Worm (Caenorhabditis elegans): Measurements from ENCODE around the gene C26G2.2.
A peak's percentile ranks its signal among the peaks of the same experiment; 100 is the strongest.

The C26G2.2 gene

ce11 chrX:14699866-14700265 is 35.7 kb downstream of the C26G2.2 start, which contains the start of gene hch-1:
TSS of gene hch-1 (minus strand) at chrX:14699977.
- TF ChIP-seq tbx-37 (GFP tag; conservative IDR thresholded peaks at IDR 0.05): no peak
- TF ChIP-seq hnd-1 (tag; optimal IDR thresholded peaks at IDR 0.05): no peak
- no peak for TF ChIP-seq scrt-1 (GFP tag; IDR thresholded peaks at IDR 0.05)
- TF ChIP-seq F13C5.2 (tag; optimal IDR thresholded peaks at IDR 0.05): no peak
- no peak for TF ChIP-seq pes-1 (GFP tag; IDR thresholded peaks at IDR 0.05)
- no peak for TF ChIP-seq aly-1 (tag; optimal IDR thresholded peaks at IDR 0.05)
- TF ChIP-seq ceh-36 (tag; optimal IDR thresholded peaks at IDR 0.05): no peak
- no peak for TF ChIP-seq flt-1 (GFP tag; IDR thresholded peaks at IDR 0.05)

DNA sequence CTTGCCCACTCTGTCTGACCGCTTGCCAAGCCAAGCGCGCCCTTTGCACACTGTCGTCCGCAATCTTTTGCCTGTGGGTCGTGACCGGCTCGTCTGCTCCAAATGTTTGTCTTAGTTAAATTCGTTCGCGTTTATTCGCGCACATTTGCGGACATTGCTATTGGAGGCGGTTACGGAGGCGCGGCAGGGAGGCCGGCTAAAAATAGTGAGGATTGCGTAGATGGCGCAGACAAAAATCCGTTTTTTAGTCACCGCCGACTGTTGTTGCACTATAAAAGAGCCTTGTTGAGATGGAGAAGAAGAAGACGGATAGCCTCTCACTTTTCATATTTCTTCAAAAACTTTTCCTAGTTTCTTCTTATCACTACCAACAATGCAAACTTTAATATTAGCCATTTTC is 37.4 kb downstream of the C26G2.2 start, which contains the start of gene F40E10.5:
Gene F40E10.5 (plus strand): TSS at position 301 of the 400 bp plus-strand sequence.
- peak; percentile 22 for TF ChIP-seq hmg-4 (GFP tag; optimal IDR thresholded peaks at IDR 0.05)
- TF ChIP-seq tbx-11 (GFP tag; IDR thresholded peaks at IDR 0.05): no peak

DNA sequence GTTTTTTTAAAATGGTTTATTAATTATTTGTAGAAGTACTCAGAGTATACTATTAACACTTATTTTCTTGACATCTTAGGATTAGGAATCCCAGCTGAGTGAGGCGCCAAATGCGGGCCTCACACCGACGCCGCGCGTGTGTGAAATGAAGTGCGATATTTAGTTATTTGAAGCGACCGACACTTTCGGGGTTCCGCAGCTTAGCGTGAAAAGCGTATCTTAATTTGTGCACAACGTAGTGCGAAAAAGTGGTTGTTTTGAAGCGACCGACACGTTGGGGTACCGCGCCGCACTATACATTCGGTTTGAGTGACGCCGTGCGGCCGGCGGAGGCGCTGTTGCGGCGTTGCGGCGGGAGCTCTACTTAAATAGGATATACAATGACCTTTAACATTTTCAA is 40.8 kb downstream of the C26G2.2 start:
- TF ChIP-seq tbx-37 (GFP tag; conservative IDR thresholded peaks at IDR 0.05) (no peak), B0310.2 (tag; optimal IDR thresholded peaks at IDR 0.05) (no peak), flt-1 (GFP tag; IDR thresholded peaks at IDR 0.05) (no peak), scrt-1 (GFP tag; IDR thresholded peaks at IDR 0.05) (no peak), hmbx-1 (tag; optimal IDR thresholded peaks at IDR 0.05) (no peak), F13C5.2 (tag; optimal IDR thresholded peaks at IDR 0.05) (no peak), hmg-4 (GFP tag; optimal IDR thresholded peaks at IDR 0.05) (no peak), tbx-11 (GFP tag; IDR thresholded peaks at IDR 0.05) (no peak), ceh-13 (GFP tag; optimal IDR thresholded peaks at IDR 0.05) (no peak), ama-1 (optimal IDR thresholded peaks at IDR 0.05) (no peak), tra-4 (tag; optimal IDR thresholded peaks at IDR 0.05) (no peak), hnd-1 (tag; optimal IDR thresholded peaks at IDR 0.05) (no peak)

DNA sequence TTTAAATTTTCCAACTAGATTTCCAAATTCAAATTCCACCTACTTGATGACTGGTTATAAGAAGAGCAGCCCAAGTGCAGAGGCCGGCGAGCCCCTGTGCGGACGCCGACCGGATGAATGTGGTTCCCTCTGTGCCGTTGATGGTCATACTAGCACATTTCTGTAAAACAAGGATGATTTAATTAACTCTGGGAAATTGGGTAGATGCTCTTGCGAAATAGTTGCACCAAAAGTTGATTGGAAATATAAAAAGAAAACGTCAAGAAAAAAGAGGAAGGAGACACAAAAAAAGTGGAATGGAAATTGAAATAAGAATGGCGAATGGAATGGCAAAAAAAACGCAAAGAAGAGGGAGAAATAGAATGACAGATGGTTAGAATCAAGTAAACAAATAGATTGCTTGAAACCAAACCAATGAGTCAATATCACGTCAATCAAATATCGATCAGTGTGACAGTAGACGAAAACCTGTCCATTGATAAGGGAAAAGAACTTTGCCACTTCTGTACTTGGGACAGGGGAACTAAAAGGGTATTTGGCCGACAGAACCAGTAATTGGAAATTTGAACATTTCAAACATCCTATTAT is 42.7 kb downstream of the C26G2.2 start, which contains the start of gene tmem-184:
Gene tmem-184 (minus strand): TSS at position 164 of the 588 bp plus-strand sequence.
- TF ChIP-seq ceh-13 (GFP tag; optimal IDR thresholded peaks at IDR 0.05) (no peak), B0310.2 (tag; optimal IDR thresholded peaks at IDR 0.05) (no peak), tbx-11 (GFP tag; IDR thresholded peaks at IDR 0.05) (no peak), pes-1 (GFP tag; IDR thresholded peaks at IDR 0.05) (no peak), hnd-1 (tag; optimal IDR thresholded peaks at IDR 0.05) (no peak), ceh-36 (tag; optimal IDR thresholded peaks at IDR 0.05) (no peak)

ce11 chrX:14708176-14708642 is 44.1 kb downstream of the C26G2.2 start:
- TF ChIP-seq tbx-37 (GFP tag; conservative IDR thresholded peaks at IDR 0.05) (no peak), scrt-1 (GFP tag; IDR thresholded peaks at IDR 0.05) (0 out of 2 replicates have a peak, but pooled peaks have one; percentile 35), pes-1 (GFP tag; IDR thresholded peaks at IDR 0.05) (peak; percentile 56; the same call in 1 of the 2 replicates), hnd-1 (tag; optimal IDR thresholded peaks at IDR 0.05) (no peak), B0310.2 (tag; optimal IDR thresholded peaks at IDR 0.05) (peak; percentile 29), sea-1 (GFP tag; conservative IDR thresholded peaks at IDR 0.05) (peak; percentile 8; the same call in 1 of the 2 replicates), ets-7 (tag; optimal IDR thresholded peaks at IDR 0.05) (no peak), F13C5.2 (tag; optimal IDR thresholded peaks at IDR 0.05) (peak; percentile 84), hmg-4 (GFP tag; optimal IDR thresholded peaks at IDR 0.05) (peak; percentile 83), aly-1 (tag; optimal IDR thresholded peaks at IDR 0.05) (peak; percentile 4)

- no peak for TF ChIP-seq B0310.2 (tag; optimal IDR thresholded peaks at IDR 0.05)
- TF ChIP-seq ama-1 (optimal IDR thresholded peaks at IDR 0.05): no peak
- no peak for TF ChIP-seq hmbx-1 (tag; optimal IDR thresholded peaks at IDR 0.05)
- TF ChIP-seq scrt-1 (GFP tag; IDR thresholded peaks at IDR 0.05): no peak
- no peak for TF ChIP-seq sea-1 (GFP tag; conservative IDR thresholded peaks at IDR 0.05)
- TF ChIP-seq hmg-4 (GFP tag; optimal IDR thresholded peaks at IDR 0.05): no peak
- no peak for TF ChIP-seq hnd-1 (tag; optimal IDR thresholded peaks at IDR 0.05)
- TF ChIP-seq ceh-13 (GFP tag; optimal IDR thresholded peaks at IDR 0.05): no peak
- no peak for TF ChIP-seq ceh-36 (tag; optimal IDR thresholded peaks at IDR 0.05)
- TF ChIP-seq tra-4 (tag; optimal IDR thresholded peaks at IDR 0.05): no peak
- no peak for TF ChIP-seq tbx-37 (GFP tag; conservative IDR thresholded peaks at IDR 0.05)
- no peak for TF ChIP-seq flt-1 (GFP tag; IDR thresholded peaks at IDR 0.05)
- no peak for TF ChIP-seq pes-1 (GFP tag; IDR thresholded peaks at IDR 0.05)
- TF ChIP-seq aly-1 (tag; optimal IDR thresholded peaks at IDR 0.05): no peak
- no peak for TF ChIP-seq F13C5.2 (tag; optimal IDR thresholded peaks at IDR 0.05)
- no peak for TF ChIP-seq tbx-11 (GFP tag; IDR thresholded peaks at IDR 0.05)
Measured at ce11 chrX:14709591-14709990, 45.5 kb downstream of the C26G2.2 start.

- TF ChIP-seq hmbx-1 (tag; optimal IDR thresholded peaks at IDR 0.05) (no peak), ceh-36 (tag; optimal IDR thresholded peaks at IDR 0.05) (no peak), F13C5.2 (tag; optimal IDR thresholded peaks at IDR 0.05) (no peak), scrt-1 (GFP tag; IDR thresholded peaks at IDR 0.05) (no peak), flt-1 (GFP tag; IDR thresholded peaks at IDR 0.05) (no peak), tra-4 (tag; optimal IDR thresholded peaks at IDR 0.05) (no peak), hmg-4 (GFP tag; optimal IDR thresholded peaks at IDR 0.05) (no peak), tbx-37 (GFP tag; conservative IDR thresholded peaks at IDR 0.05) (no peak), ceh-13 (GFP tag; optimal IDR thresholded peaks at IDR 0.05) (no peak), B0310.2 (tag; optimal IDR thresholded peaks at IDR 0.05) (no peak), sea-1 (GFP tag; conservative IDR thresholded peaks at IDR 0.05) (no peak), hnd-1 (tag; optimal IDR thresholded peaks at IDR 0.05) (no peak), aly-1 (tag; optimal IDR thresholded peaks at IDR 0.05) (no peak), tbx-11 (GFP tag; IDR thresholded peaks at IDR 0.05) (no peak), ets-7 (tag; optimal IDR thresholded peaks at IDR 0.05) (no peak), ama-1 (optimal IDR thresholded peaks at IDR 0.05) (no peak), pes-1 (GFP tag; IDR thresholded peaks at IDR 0.05) (no peak)
Measured at ce11 chrX:14711168-14711629, 47.1 kb downstream of the C26G2.2 start, which contains the start of gene atrn-1. TSS of gene atrn-1 (plus strand) at chrX:14711579.
